Worm (Caenorhabditis elegans) whole organism, midembryonic: ENCODE measurements around the gene F40F8.11.

Experiments
- flt-1 ChIP-seq: fragments of 200-800 bp; sonication (Bioruptor generic); IDR thresholded peaks from 2 replicates; pipeline ENCODE4 v1.3.6; 2022; ENCODE audit warnings: missing genetic modification characterization, missing compliant biosample characterization
- ztf-23 ChIP-seq: fragments of 200-800 bp; sonication (Bioruptor generic); IDR thresholded peaks from 2 replicates; pipeline ENCODE4 v1.3.6; 2022; ENCODE audit warnings: missing genetic modification reagents, missing genetic modification characterization, missing compliant biosample characterization

DNA sequence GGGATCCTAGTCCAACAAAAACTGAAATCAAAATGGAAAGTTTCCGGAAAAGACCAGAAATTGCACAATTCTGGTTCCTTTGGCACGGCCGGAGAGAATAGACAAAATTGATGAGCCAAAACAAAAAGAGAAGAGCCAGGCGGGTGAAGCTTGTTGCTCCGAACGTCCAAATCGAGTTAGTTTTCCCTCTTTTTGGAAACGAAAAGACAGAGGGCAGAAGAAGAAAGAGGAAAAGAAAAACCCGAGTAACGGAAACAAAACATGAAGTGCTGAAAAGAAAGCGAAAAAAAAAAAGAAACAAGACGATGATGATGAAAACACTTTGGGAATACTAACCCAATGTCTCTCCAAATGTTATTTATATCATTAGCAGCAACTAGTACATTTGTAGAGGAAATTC lies 40.8 kb downstream of the F40F8.11 start:
- TF ChIP-seq flt-1 (GFP tag; lab: Robert Waterston, UW) = no peak
- no peak for TF ChIP-seq ztf-23 (GFP tag; lab: Robert Waterston, UW)
